Fruit fly (Drosophila melanogaster) Kc167 (cell line): ENCODE results near the gene mRpS7.

Source experiments
- Myc ChIP-seq: fragments of >200 bp; optimal IDR thresholded peaks from 2 replicates; lab custom pipeline; 2017; ENCODE audit warnings: missing external identifiers
- Sin3A ChIP-seq: fragments of >200 bp; optimal IDR thresholded peaks from 2 replicates; lab custom pipeline; 2018; ENCODE audit warnings: missing external identifiers
- h ChIP-seq: fragments of >200 bp; optimal IDR thresholded peaks from 3 replicates; lab custom pipeline; 2018; ENCODE audit warnings: missing external identifiers
- insv ChIP-seq: fragments of >200 bp; optimal IDR thresholded peaks from 3 replicates; lab custom pipeline; 2018; ENCODE audit warnings: missing external identifiers
- psq ChIP-seq: fragments of >200 bp; optimal IDR thresholded peaks from 2 replicates; lab custom pipeline; 2017; ENCODE audit warnings: missing external identifiers
- ttk ChIP-seq: sonication (Bioruptor generic); optimal IDR thresholded peaks from 2 replicates; lab custom pipeline; 2017; ENCODE audit warnings: missing external identifiers

The mRpS7 gene

dm6 chr2L:10422643-10423606 lies 36.5 kb downstream of the mRpS7 start, which contains the start of the genes pie and Wdfy2:
Gene pie, minus strand, starts transcription at chr2L:10422780.
Gene Wdfy2, plus strand, starts transcription at chr2L:10423291.
- no peak for TF ChIP-seq ttk
- no peak for TF ChIP-seq Myc (lab: Kevin White, UChicago)
- no peak for TF ChIP-seq Sin3A (lab: Kevin White, UChicago)
- TF ChIP-seq h (lab: Kevin White, UChicago), result no peak
- TF ChIP-seq insv (lab: Kevin White, UChicago), result no peak
- no peak for TF ChIP-seq psq

DNA sequence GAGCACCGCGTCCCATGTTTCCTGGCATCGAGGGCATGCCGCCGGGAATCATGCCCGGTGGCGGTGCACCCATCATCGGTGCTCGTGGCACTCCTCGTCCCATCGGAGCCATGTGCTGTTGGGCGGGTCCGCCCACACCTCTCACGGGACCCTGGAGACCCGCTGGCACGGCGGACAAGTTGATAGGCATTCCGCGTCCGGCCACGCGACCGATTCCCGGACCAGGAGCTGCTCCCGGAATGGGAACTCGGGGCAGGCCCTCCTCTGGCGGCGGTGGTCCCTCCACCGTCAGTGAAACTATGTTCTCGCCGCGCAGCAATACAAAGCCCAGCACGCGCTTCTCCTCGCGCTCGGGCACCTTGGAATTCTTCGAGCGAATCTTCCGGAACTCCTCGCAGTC lies 39.1 kb downstream of the mRpS7 start:
- TF ChIP-seq Sin3A (lab: Kevin White, UChicago) (no peak), psq (no peak), h (lab: Kevin White, UChicago) (no peak), ttk (no peak), insv (lab: Kevin White, UChicago) (no peak), Myc (lab: Kevin White, UChicago) (no peak)

- no peak for TF ChIP-seq insv (lab: Kevin White, UChicago)
- TF ChIP-seq Myc (lab: Kevin White, UChicago), result no peak
- no peak for TF ChIP-seq ttk
- TF ChIP-seq Sin3A (lab: Kevin White, UChicago), result no peak
- no peak for TF ChIP-seq h (lab: Kevin White, UChicago)
- no peak for TF ChIP-seq psq
Measured at dm6 chr2L:10426534-10427048, 40.1 kb downstream of the mRpS7 start, which contains the start of the genes SmB and KdelR. Gene SmB, minus strand, starts transcription at chr2L:10426627. Gene KdelR, plus strand, starts transcription at chr2L:10426887.

- no peak for TF ChIP-seq Sin3A (lab: Kevin White, UChicago)
- TF ChIP-seq ttk, result no peak
- TF ChIP-seq Myc (lab: Kevin White, UChicago), result no peak
- TF ChIP-seq insv (lab: Kevin White, UChicago), result no peak
- TF ChIP-seq h (lab: Kevin White, UChicago), result no peak
Measured at dm6 chr2L:10428528-10428927, 42.1 kb downstream of the mRpS7 start, which contains the start of gene CG5188. Gene CG5188, plus strand, starts transcription at chr2L:10428829.

- TF ChIP-seq insv (lab: Kevin White, UChicago) (no peak), h (lab: Kevin White, UChicago) (no peak), ttk (no peak), Sin3A (lab: Kevin White, UChicago) (no peak), Myc (lab: Kevin White, UChicago) (no peak), psq (no peak)
Measured at dm6 chr2L:10430802-10431476, 44.5 kb downstream of the mRpS7 start, which contains the start of the genes Bug22 and TfIIB. Gene Bug22, minus strand, starts transcription at chr2L:10430918. Gene TfIIB, plus strand, starts transcription at chr2L:10431338.

DNA sequence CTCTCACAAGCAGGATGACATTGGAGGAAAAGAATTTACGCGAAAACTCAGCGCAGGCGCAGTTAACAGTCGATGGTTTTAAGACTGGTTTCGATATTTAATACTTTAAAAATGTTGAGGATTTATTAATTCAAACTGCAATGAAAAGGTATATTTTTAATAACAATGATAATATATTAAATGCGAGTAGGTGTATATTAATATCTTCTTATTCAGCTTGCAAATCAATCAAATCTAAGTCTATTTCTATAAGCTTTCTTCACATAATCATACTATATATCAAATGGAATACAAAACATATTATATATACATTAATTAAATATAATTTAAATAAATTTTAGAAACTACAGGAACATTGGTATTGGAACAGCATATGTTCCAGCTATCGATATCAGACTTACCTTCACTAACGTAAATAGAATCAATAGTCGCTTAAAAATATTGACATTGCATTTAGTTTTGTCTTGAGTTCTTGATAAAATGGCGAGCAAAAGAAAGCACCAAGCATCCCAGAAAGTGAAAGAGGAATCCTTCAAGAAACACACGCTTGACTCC lies 49.2 kb downstream of the mRpS7 start, which contains the start of the genes TBC1D16 and holn1:
Gene TBC1D16 (minus strand): TSS at position 51 of the 555 bp plus-strand sequence.
Gene holn1 (plus strand): TSS at position 390 of the 555 bp plus-strand sequence.
- no peak for TF ChIP-seq Myc (lab: Kevin White, UChicago)
- TF ChIP-seq h (lab: Kevin White, UChicago), result no peak
- TF ChIP-seq psq, result no peak
- TF ChIP-seq Sin3A (lab: Kevin White, UChicago), result no peak
- TF ChIP-seq insv (lab: Kevin White, UChicago), result no peak
- TF ChIP-seq ttk, result no peak
